Worm (Caenorhabditis elegans) whole organism, young adult: ENCODE measurements around the gene F38B6.3.

Experiments
- F22D6.2 ChIP-seq: sonication (generic microtip); optimal IDR thresholded peaks from 2 replicates; lab custom pipeline; 2016; ENCODE audit warnings: mild to moderate bottlenecking, missing genetic modification characterization, missing compliant biosample characterization
- F49E8.2 ChIP-seq: sonication (generic microtip); optimal IDR thresholded peaks from 3 replicates; lab custom pipeline; 2017; ENCODE audit warnings: missing genetic modification characterization, mild to moderate bottlenecking, missing compliant biosample characterization, antibody characterized with exemption, moderate library complexity; ENCODE audit not compliant: insufficient read depth
- T26A5.8 ChIP-seq: sonication (generic microtip); optimal IDR thresholded peaks from 2 replicates; lab custom pipeline; 2016; ENCODE audit warnings: missing genetic modification characterization, missing compliant biosample characterization
- ekl-4 ChIP-seq: fragments of 200-800 bp; sonication (Bioruptor generic); IDR thresholded peaks from 2 replicates; pipeline ENCODE4 v1.3.6; 2022; ENCODE audit warnings: missing genetic modification reagents, missing genetic modification characterization, missing compliant biosample characterization
- lin-40 ChIP-seq: sonication (generic microtip); optimal IDR thresholded peaks from 2 replicates; lab custom pipeline; 2016; ENCODE audit warnings: missing genetic modification characterization, mild to moderate bottlenecking, missing compliant biosample characterization, missing genotype, missing genetic modification reagents
- nhr-179 ChIP-seq: sonication (generic microtip); optimal IDR thresholded peaks from 2 replicates; lab custom pipeline; 2016; ENCODE audit warnings: mild to moderate bottlenecking, missing genetic modification characterization, missing compliant biosample characterization
- sdz-38 ChIP-seq: sonication (generic microtip); optimal IDR thresholded peaks from 2 replicates; lab custom pipeline; 2016; ENCODE audit warnings: missing genotype, missing genetic modification characterization, missing compliant biosample characterization
- ztf-18 ChIP-seq: sonication (generic microtip); optimal IDR thresholded peaks from 2 replicates; lab custom pipeline; 2016; ENCODE audit warnings: missing genotype, mild to moderate bottlenecking, missing genetic modification characterization, missing compliant biosample characterization
- ztf-28 ChIP-seq: fragments of 200-800 bp; sonication (Bioruptor generic); IDR thresholded peaks from 2 replicates; pipeline ENCODE4 v1.3.6; 2022; ENCODE audit warnings: missing genetic modification reagents, missing genetic modification characterization, missing compliant biosample characterization

DNA sequence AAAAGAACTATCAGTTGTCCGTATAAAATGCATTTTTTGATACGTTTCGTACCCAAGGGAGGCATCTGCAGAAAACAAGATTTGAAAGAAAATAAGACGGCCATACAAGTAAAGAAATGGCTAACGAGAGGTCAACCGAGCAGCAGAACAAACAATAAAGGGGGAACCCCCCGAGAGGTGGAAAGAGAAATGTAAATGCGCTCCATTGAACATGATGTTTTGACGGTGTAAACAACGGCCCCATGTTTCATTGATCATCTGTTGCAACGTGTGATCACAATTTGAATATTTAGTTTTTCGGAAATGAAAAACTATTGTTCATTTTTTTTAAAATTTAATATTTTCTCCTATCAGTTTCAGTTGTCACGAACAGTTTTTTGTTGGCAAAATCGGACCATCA is 36.2 kb downstream of the F38B6.3 start, which contains the start of gene K11G12.6:
- TF ChIP-seq nhr-179 (tag; lab: Kevin White, UChicago) (no peak), sdz-38 (tag; lab: Kevin White, UChicago) (no peak), F22D6.2 (no peak), ztf-18 (tag; lab: Kevin White, UChicago) (no peak), T26A5.8 (tag; lab: Kevin White, UChicago) (no peak), ztf-28 (no peak), lin-40 (no peak), ekl-4 (GFP tag; lab: Robert Waterston, UW) (no peak), F49E8.2 (no peak)
